Fruit fly (Drosophila melanogaster) whole organism, prepupa: ENCODE data around the gene Grx3.

Experiments used
- CG10669 ChIP-seq: fragments of 200-800 bp; sonication (Bioruptor generic); optimal IDR thresholded peaks from 3 replicates; lab custom pipeline; 2018; ENCODE audit warnings: missing biosample characterization, mild to moderate bottlenecking, missing genetic modification characterization, moderate library complexity
- CG6792 ChIP-seq: fragments of 200-800 bp; sonication (Bioruptor generic); optimal IDR thresholded peaks from 3 replicates; lab custom pipeline; 2016; ENCODE audit warnings: missing biosample characterization, missing genetic modification characterization
- fd85E ChIP-seq: fragments of 200-800 bp; sonication (Bioruptor generic); optimal IDR thresholded peaks from 3 replicates; lab custom pipeline; 2016; ENCODE audit warnings: missing biosample characterization, missing genetic modification characterization

DNA sequence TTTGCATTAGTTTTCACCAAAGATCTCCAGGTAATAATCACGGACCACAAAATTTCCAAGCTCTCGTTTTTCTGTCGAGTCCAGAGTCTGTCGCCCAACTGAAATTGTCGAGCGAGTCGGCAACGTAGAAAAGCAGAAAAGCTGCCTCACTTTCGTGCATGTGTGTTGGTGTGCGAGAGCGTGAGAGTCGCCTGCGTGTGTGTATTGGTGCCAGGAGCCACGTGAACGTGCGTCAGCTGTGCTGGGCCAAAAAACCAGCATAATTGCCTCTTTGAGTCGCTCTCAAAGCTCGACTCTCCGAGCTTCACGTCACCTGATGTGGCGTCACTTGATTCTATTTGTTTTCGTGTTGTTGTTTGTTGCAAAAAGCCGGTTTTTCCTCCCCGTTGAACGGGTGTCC lies 35.2 kb upstream of the Grx3 start, which contains the start of gene hbt:
- TF ChIP-seq fd85E, result no peak
- TF ChIP-seq CG6792, result no peak
- no peak for TF ChIP-seq CG10669 (GFP tag; lab: Kevin White, UChicago)
